Worm (Caenorhabditis elegans) whole organism, L2 larva: ENCODE results near the gene Y113G7A.16.

ENCODE experiments used
- C34F6.9 ChIP-seq: fragments of 150-350 bp; optimal IDR thresholded peaks from 2 replicates; lab custom pipeline; 2014; ENCODE audit warnings: missing biosample characterization, missing genetic modification characterization
- F13H6.1 ChIP-seq: sonication (generic microtip); optimal IDR thresholded peaks from 2 replicates; lab custom pipeline; 2016; ENCODE audit warnings: missing genetic modification characterization, missing compliant biosample characterization
- aly-2 ChIP-seq: fragments of 150-350 bp; optimal IDR thresholded peaks from 2 replicates; lab custom pipeline; 2014; ENCODE audit warnings: missing biosample characterization, missing genetic modification characterization
- blmp-1 ChIP-seq: sonication (generic microtip); optimal IDR thresholded peaks from 2 replicates; lab custom pipeline; 2017; ENCODE audit warnings: missing genetic modification characterization, mild to moderate bottlenecking, missing compliant biosample characterization, antibody characterized with exemption, moderate library complexity; ENCODE audit not compliant: insufficient read depth
- ceh-16 ChIP-seq: fragments of 150-350 bp; optimal IDR thresholded peaks from 2 replicates; lab custom pipeline; 2014; ENCODE audit warnings: missing biosample characterization, missing genetic modification characterization
- ceh-82 ChIP-seq: fragments of 150-350 bp; optimal IDR thresholded peaks from 2 replicates; lab custom pipeline; 2014; ENCODE audit warnings: missing biosample characterization, missing genetic modification characterization
- crh-2 ChIP-seq: sonication (generic microtip); optimal IDR thresholded peaks from 2 replicates; lab custom pipeline; 2017; ENCODE audit warnings: missing biosample characterization, missing genetic modification characterization
- egl-27 ChIP-seq: sonication (generic microtip); optimal IDR thresholded peaks from 3 replicates; lab custom pipeline; 2017; ENCODE audit warnings: missing biosample characterization, missing genetic modification reagents, missing genetic modification characterization
- elt-3 ChIP-seq: sonication (generic microtip); optimal IDR thresholded peaks from 2 replicates; lab custom pipeline; 2017; ENCODE audit warnings: missing biosample characterization, missing genetic modification characterization
- fos-1 ChIP-seq: fragments of 150-350 bp; optimal IDR thresholded peaks from 2 replicates; lab custom pipeline; 2014; ENCODE audit warnings: missing biosample characterization, missing genetic modification characterization
- gmeb-1 ChIP-seq: fragments of 150-350 bp; optimal IDR thresholded peaks from 2 replicates; lab custom pipeline; 2014; ENCODE audit warnings: missing biosample characterization, missing genetic modification characterization
- lin-11 ChIP-seq: fragments of 150-350 bp; sonication (generic microtip); optimal IDR thresholded peaks from 2 replicates; lab custom pipeline; 2014; ENCODE audit warnings: missing biosample characterization, missing genetic modification characterization, inconsistent platforms, mixed read lengths
- lin-13 ChIP-seq: fragments of 150-350 bp; optimal IDR thresholded peaks from 2 replicates; lab custom pipeline; 2014; ENCODE audit warnings: missing biosample characterization, missing genetic modification reagents, missing genetic modification characterization
- lsy-2 ChIP-seq, 2 experiments: fragments of 150-350 bp in 1 of 2; sonication (generic microtip) in 1 of 2; optimal IDR thresholded peaks; 2 replicates each; lab custom pipeline; 2014 to 2017; ENCODE audit warnings: missing biosample characterization in 2 of 2, missing genetic modification characterization in 2 of 2
- mab-5 ChIP-seq: fragments of 150-350 bp; optimal IDR thresholded peaks from 2 replicates; lab custom pipeline; 2014; ENCODE audit warnings: missing biosample characterization, missing genetic modification characterization
- mdl-1 ChIP-seq, 2 experiments: fragments of 150-350 bp in 1 of 2; sonication (generic microtip) in 1 of 2; optimal IDR thresholded peaks; 2 replicates each; lab custom pipeline; 2017; ENCODE audit warnings: missing biosample characterization in 2 of 2, missing genetic modification characterization in 2 of 2
- nhr-12 ChIP-seq: fragments of 150-350 bp; optimal IDR thresholded peaks from 2 replicates; lab custom pipeline; 2014; ENCODE audit warnings: missing biosample characterization, missing genetic modification characterization
- nhr-129 ChIP-seq: fragments of 150-350 bp; optimal IDR thresholded peaks from 2 replicates; lab custom pipeline; 2014; ENCODE audit warnings: missing biosample characterization, missing genetic modification characterization
- nhr-237 ChIP-seq: fragments of 150-350 bp; optimal IDR thresholded peaks from 2 replicates; lab custom pipeline; 2014; ENCODE audit warnings: missing biosample characterization, missing genetic modification characterization
- nhr-6 ChIP-seq: fragments of 150-350 bp; optimal IDR thresholded peaks from 2 replicates; lab custom pipeline; 2014; ENCODE audit warnings: missing biosample characterization, missing genetic modification characterization
- sem-4 ChIP-seq: fragments of 150-350 bp; optimal IDR thresholded peaks from 2 replicates; lab custom pipeline; 2014; ENCODE audit warnings: missing biosample characterization, missing genetic modification reagents, missing genetic modification characterization
- skn-1 ChIP-seq: sonication (generic microtip); optimal IDR thresholded peaks from 2 replicates; lab custom pipeline; 2017; ENCODE audit warnings: missing biosample characterization, missing genetic modification characterization
- sma-3 ChIP-seq: sonication (generic microtip); optimal IDR thresholded peaks from 2 replicates; lab custom pipeline; 2016; ENCODE audit warnings: missing genetic modification reagents, missing genetic modification characterization, missing compliant biosample characterization
- sma-9 ChIP-seq, 2 experiments: fragments of 150-350 bp in 1 of 2; sonication (generic microtip) in 1 of 2; optimal IDR thresholded peaks; 2 replicates each; lab custom pipeline; 2014 to 2016; ENCODE audit warnings: missing genetic modification characterization in 2 of 2, mild to moderate bottlenecking in 1 of 2, missing biosample characterization in 1 of 2, missing compliant biosample characterization in 1 of 2, missing genetic modification reagents in 1 of 2, moderate library complexity in 1 of 2
- snpc-4 ChIP-seq: fragments of 150-350 bp; optimal IDR thresholded peaks from 2 replicates; lab custom pipeline; 2014; ENCODE audit warnings: missing biosample characterization, missing genetic modification characterization
- unc-55 ChIP-seq: fragments of 150-350 bp; sonication (generic microtip); optimal IDR thresholded peaks from 3 replicates; lab custom pipeline; 2014; ENCODE audit warnings: missing biosample characterization, missing genetic modification reagents, missing genetic modification characterization
- ztf-1 ChIP-seq: fragments of 200-800 bp; sonication (Bioruptor generic); conservative IDR thresholded peaks from 2 replicates; pipeline ENCODE4 v1.3.6; 2022; ENCODE audit warnings: missing genetic modification characterization, missing compliant biosample characterization
- ztf-11 ChIP-seq: sonication (generic microtip); optimal IDR thresholded peaks from 2 replicates; lab custom pipeline; 2017; ENCODE audit warnings: missing biosample characterization, missing genetic modification characterization
- ztf-4 ChIP-seq: fragments of 150-350 bp; optimal IDR thresholded peaks from 2 replicates; lab custom pipeline; 2014; ENCODE audit warnings: missing biosample characterization, missing genetic modification characterization

Y113G7A.16 gene

DNA sequence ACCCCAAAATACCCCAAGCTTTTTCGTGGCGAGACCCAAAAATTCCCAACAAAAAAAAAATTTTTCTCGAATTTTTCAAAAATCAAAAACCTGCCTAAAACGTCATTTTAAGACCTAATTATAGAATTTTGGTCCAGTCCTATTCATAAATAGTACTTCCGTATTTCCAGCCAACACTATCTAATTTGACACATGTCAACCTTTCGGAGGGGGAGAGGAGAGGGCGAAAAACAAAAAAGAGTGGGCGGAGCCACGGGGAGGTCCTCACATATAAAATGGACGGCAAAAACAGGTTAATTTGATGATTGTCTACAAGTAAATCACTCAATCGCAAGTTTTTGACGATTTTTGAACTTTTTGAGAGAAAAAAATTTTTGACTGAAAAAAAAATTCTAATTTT is at the start of gene Y113G7A.16:
TSS of gene Y113G7A.16 (plus strand) at position 301 of the 400 bp plus-strand sequence.
- TF ChIP-seq lin-13 (GFP tag; lab: Kevin White, UChicago) (no peak), F13H6.1 (tag; lab: Kevin White, UChicago) (no peak), ztf-11 (tag; lab: Kevin White, UChicago) (no peak), sem-4 (tag; lab: Kevin White, UChicago) (no peak)

- TF ChIP-seq nhr-12 (tag; lab: Kevin White, UChicago), result no peak
- TF ChIP-seq crh-2, result no peak
- TF ChIP-seq blmp-1 (tag; lab: Kevin White, UChicago), result no peak
- TF ChIP-seq lsy-2 (tag; optimal IDR thresholded peaks at IDR 0.05; lab: Kevin White, UChicago), result no peak
Measured at ce11 chrV:19987684-19988083, 49.7 kb upstream of the Y113G7A.16 start, which contains the start of gene sri-67. Gene sri-67 (plus strand): TSS chrV:19987984.

DNA sequence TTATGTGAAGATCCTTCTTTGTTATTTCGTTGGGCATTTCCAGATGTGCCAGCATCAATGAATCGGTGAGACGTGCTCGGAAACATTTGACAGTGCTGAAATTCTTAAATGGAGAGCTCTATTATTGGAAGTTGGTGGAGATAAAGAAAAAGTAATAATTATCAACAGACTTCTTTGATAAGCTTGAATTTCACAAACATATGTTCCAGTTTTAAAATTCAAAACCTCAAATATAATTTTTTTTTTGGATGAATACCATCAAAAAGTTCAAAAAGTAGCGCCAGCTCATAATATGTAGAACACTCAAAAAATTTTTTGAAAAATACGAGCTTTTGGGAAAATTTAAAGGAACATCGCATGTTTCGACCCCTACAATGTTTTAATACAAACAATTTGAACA is 43.3 kb upstream of the Y113G7A.16 start, which contains the start of gene Y60A3A.25:
TSS of gene Y60A3A.25 (minus strand) at position 101 of the 400 bp plus-strand sequence.
- TF ChIP-seq lin-13 (GFP tag; lab: Kevin White, UChicago) (no peak), crh-2 (no peak), aly-2 (no peak), nhr-237 (tag; lab: Kevin White, UChicago) (no peak), ceh-82 (no peak), fos-1 (tag; lab: Kevin White, UChicago) (no peak), ztf-11 (tag; lab: Kevin White, UChicago) (no peak), sma-3 (GFP tag; lab: Kevin White, UChicago) (no peak), C34F6.9 (no peak), elt-3 (tag; lab: Kevin White, UChicago) (no peak), ztf-1 (GFP tag; lab: Robert Waterston, UW) (no peak), nhr-129 (tag; lab: Kevin White, UChicago) (no peak), egl-27 (tag; lab: Kevin White, UChicago) (no peak), mab-5 (no peak), mdl-1 (tag; optimal IDR thresholded peaks at IDR 0.05; lab: Kevin White, UChicago) (no peak), ztf-4 (tag; lab: Kevin White, UChicago) (no peak), nhr-6 (tag; lab: Kevin White, UChicago) (no peak), unc-55 (GFP tag; lab: Kevin White, UChicago) (no peak), snpc-4 (tag; lab: Kevin White, UChicago) (no peak)
- TF ChIP-seq, all 48 proteins: peak for 0

DNA sequence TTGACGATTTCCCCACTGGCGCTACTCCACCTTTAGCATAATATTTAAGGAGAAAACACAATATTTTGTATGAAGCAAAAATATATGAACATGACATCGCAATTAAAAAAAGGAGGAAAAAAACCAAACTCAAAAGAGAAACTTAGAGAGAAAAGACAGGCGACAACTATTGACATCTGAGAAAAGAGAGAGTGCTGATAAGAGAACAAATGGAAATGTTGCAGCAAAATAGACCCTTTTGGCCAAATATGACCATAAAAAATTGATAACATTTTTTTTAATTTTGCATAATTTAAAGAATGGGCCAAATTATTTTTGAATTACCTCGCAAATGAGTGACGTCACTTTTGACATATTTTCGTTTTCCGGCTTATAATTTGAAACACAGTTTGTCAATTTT is 42.7 kb upstream of the Y113G7A.16 start:
- TF ChIP-seq nhr-6 (tag; lab: Kevin White, UChicago) (no peak), lsy-2 (tag; optimal IDR thresholded peaks at IDR 0.05; lab: Kevin White, UChicago) (no peak), ztf-11 (tag; lab: Kevin White, UChicago) (no peak), unc-55 (GFP tag; lab: Kevin White, UChicago) (no peak), mab-5 (no peak), skn-1 (tag; lab: Kevin White, UChicago) (no peak), snpc-4 (tag; lab: Kevin White, UChicago) (no peak), sma-3 (GFP tag; lab: Kevin White, UChicago) (no peak), ceh-16 (tag; lab: Kevin White, UChicago) (no peak)

DNA sequence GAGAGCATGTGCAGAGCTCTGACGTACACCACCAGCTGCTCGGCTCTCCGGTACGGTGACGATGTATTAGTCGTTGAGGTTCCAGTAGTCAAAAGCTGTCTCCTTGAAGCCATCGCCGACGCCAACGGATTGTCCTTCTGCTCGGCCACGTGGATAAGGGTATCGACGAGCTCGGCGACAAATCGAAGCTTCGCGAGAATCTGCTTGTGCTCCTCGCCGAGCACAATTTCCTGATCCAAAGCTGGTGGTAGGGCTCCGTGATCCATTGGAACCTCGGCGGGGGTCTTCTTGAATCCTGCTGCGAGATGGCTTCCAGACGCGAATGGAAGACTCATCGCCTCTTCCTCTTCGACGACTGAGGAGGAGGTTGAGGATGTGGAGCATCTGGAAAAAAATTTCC is 39.9 kb upstream of the Y113G7A.16 start:
- TF ChIP-seq ztf-11 (tag; lab: Kevin White, UChicago), result no peak

- TF ChIP-seq nhr-6 (tag; lab: Kevin White, UChicago), result no peak
Measured at ce11 chrV:19998203-19998836, 39.1 kb upstream of the Y113G7A.16 start.

DNA sequence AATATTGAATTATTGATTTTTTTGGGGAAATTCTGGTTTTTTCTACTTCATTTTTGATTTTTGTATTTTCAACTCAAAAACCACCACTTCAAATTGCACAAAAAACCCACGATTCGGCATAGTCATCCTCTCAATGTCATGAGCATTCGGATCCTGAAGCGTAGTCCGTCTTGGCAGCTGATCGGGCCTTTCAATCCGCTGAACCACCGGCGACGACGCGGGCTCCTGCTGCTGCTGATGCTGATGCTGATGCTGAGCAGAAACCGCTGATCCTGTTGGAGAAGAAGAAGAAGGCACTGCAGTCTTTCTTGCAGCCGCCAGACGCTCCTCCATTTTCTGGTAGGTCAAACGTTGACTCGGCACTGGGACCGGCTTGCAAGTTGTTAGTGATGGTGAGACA is 38.3 kb upstream of the Y113G7A.16 start:
- TF ChIP-seq sma-9 (GFP tag; optimal IDR thresholded peaks at IDR 0.05; lab: Kevin White, UChicago), result no peak
- TF ChIP-seq sma-9 (tag; optimal IDR thresholded peaks at IDR 0.05; lab: Kevin White, UChicago), result no peak
- no peak for TF ChIP-seq lin-11
- no peak for TF ChIP-seq mab-5
- no peak for TF ChIP-seq fos-1 (tag; lab: Kevin White, UChicago)
- no peak for TF ChIP-seq gmeb-1 (tag; lab: Kevin White, UChicago)
- no peak for TF ChIP-seq C34F6.9
